Worm (Caenorhabditis elegans): ENCODE results near the gene mrck-1.

ce11 chrV:6311936-6312335 is 44.8 kb upstream of the mrck-1 start:
- TF ChIP-seq pha-4 (tag; optimal IDR thresholded peaks at IDR 0.05) (no peak), elt-1 (tag; optimal IDR thresholded peaks at IDR 0.05; ENCODE audit: borderline replicate concordance, insufficient read depth) (no peak), sem-2 (GFP tag; optimal IDR thresholded peaks at IDR 0.05) (no peak), mep-1 (tag; optimal IDR thresholded peaks at IDR 0.05) (no peak), ces-1 (GFP tag; optimal IDR thresholded peaks at IDR 0.05) (no peak), lsy-2 (tag; optimal IDR thresholded peaks at IDR 0.05) (no peak), nhr-12 (tag; optimal IDR thresholded peaks at IDR 0.05) (no peak), sptf-1 (tag; optimal IDR thresholded peaks at IDR 0.05) (no peak), unc-120 (tag; optimal IDR thresholded peaks at IDR 0.05; ENCODE audit: poor library complexity, severe bottlenecking) (no peak), elt-3 (tag; optimal IDR thresholded peaks at IDR 0.05) (no peak), bed-3 (GFP tag; optimal IDR thresholded peaks at IDR 0.05) (no peak)
